Fruit fly (Drosophila melanogaster) S2 (cell line): ENCODE measurements around the gene CG17010.

Source experiments
- CG8478 ChIP-seq: fragments of >200 bp; optimal IDR thresholded peaks from 2 replicates; lab custom pipeline; 2018
- CTCF ChIP-seq, 2 experiments: fragments of >200 bp; optimal IDR thresholded peaks; 2 replicates each; lab custom pipeline; 2018

DNA sequence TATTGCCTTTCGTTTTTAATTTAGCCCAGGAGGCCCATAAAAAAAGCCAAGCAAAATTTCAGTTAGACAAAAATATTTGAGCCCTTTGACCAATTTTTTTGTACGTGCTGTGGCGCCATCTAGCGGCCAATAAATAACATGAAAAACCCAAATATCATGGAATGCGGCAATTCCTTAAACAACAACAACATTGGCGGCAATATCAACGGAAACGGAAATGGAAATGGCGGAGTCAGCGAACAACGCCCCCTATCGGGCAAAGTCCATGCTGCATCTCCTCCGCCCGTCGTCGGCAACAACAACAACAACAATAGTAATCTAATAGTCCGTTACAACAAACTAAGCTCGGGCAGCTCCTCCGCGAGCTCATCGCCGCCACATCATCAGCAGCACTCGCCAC is 17.3 kb downstream of the CG17010 start:
- TF ChIP-seq CTCF (optimal IDR thresholded peaks at IDR 0.05; lab: Kevin White, UChicago) (peak; percentile 75 to 84), CG8478 (lab: Kevin White, UChicago) (no peak)
